Fruit fly (Drosophila melanogaster): ENCODE data around the gene CG43074.
A peak's percentile ranks its signal among the peaks of the same experiment; 100 is the strongest.

The CG43074 gene

DNA sequence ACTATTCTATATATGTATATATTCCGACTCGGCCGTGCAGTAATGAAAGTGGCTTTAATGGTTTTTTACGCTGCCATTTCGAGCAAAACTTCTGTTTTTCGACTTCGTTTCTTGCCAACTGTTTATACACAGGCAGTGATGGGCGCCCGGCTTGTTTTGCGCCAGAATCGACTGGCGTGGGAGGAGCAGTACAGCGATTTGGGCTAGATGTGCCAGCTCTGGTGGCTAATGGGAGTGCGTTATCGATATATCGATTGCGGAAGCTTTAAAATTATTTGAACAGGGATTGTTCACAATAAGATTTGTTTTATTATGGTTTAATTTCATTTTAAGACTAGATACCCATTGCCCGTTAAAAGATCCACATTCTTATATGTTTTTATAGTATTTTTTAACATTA is 13.3 kb downstream of the CG43074 start, which contains the start of gene CG14971 (continued):
- TF ChIP-seq Atf6 (GFP tag; IDR thresholded peaks at IDR 0.05) (peak; percentile 11; the same call in 1 of the 2 replicates), CG1529 (GFP tag; optimal IDR thresholded peaks at IDR 0.05) (no peak), NK7.1 (GFP tag; optimal IDR thresholded peaks at IDR 0.05) (no peak), Blimp-1 (GFP tag; optimal IDR thresholded peaks at IDR 0.05) (no peak), psq (GFP tag; optimal IDR thresholded peaks at IDR 0.05) (no peak), CG8359 (GFP tag; optimal IDR thresholded peaks at IDR 0.05; ENCODE audit: borderline replicate concordance) (no peak), HmgD (GFP tag; optimal IDR thresholded peaks at IDR 0.05) (peak; percentile 49), CG17568 (GFP tag; optimal IDR thresholded peaks at IDR 0.05) (no peak), CG1024 (GFP tag; IDR thresholded peaks at IDR 0.05) (no peak), CG17829 (tag; optimal IDR thresholded peaks at IDR 0.05) (peak; percentile 48), lab (GFP tag; optimal IDR thresholded peaks at IDR 0.05) (peak; percentile 56), CG42726 (GFP tag; IDR thresholded peaks at IDR 0.05; ENCODE audit: partially characterized antibody) (peak; percentile 77), tin (GFP tag; optimal IDR thresholded peaks at IDR 0.05) (no peak), Deaf1 (tag; optimal IDR thresholded peaks at IDR 0.05) (no peak), Vsx1 (GFP tag; optimal IDR thresholded peaks at IDR 0.05) (no peak), Bdp1 (GFP tag; optimal IDR thresholded peaks at IDR 0.05) (no peak), HHEX (GFP tag; optimal IDR thresholded peaks at IDR 0.05) (no peak), al (GFP tag; IDR thresholded peaks at IDR 0.05) (0 out of 2 replicates have a peak, but pooled peaks have one; percentile 24), ac (GFP tag; optimal IDR thresholded peaks at IDR 0.05) (no peak), CG33557 (GFP tag; optimal IDR thresholded peaks at IDR 0.05) (no peak), MTF-1 (GFP tag; optimal IDR thresholded peaks at IDR 0.05; ENCODE audit: borderline replicate concordance) (no peak), Camta (GFP tag; optimal IDR thresholded peaks at IDR 0.05) (peak; percentile 3), row (GFP tag; IDR thresholded peaks at IDR 0.05) (peak; percentile 96), ATbp (GFP tag; optimal IDR thresholded peaks at IDR 0.05) (no peak), CG12155 (GFP tag; optimal IDR thresholded peaks at IDR 0.05) (peak; percentile 3), ase (GFP tag; IDR thresholded peaks at IDR 0.05) (no peak), D19B (GFP tag; optimal IDR thresholded peaks at IDR 0.05) (no peak), vfl (GFP tag; optimal IDR thresholded peaks at IDR 0.05) (peak; percentile 48), chif (GFP tag; optimal IDR thresholded peaks at IDR 0.05) (peak in 1 of 2 experiments; percentile 14), CG9437 (GFP tag; optimal IDR thresholded peaks at IDR 0.05) (no peak), dimm (GFP tag; IDR thresholded peaks at IDR 0.05) (no peak), Hand (GFP tag; optimal IDR thresholded peaks at IDR 0.05) (no peak), knrl (GFP tag; IDR thresholded peaks at IDR 0.05; ENCODE audit: partially characterized antibody) (peak; percentile 82), Dref (GFP tag; IDR thresholded peaks at IDR 0.05) (peak; percentile 92), gfzf (GFP tag; optimal IDR thresholded peaks at IDR 0.05) (peak; percentile 44), CG6765 (GFP tag; optimal IDR thresholded peaks at IDR 0.05) (no peak), CG2120 (GFP tag; optimal IDR thresholded peaks at IDR 0.05) (peak; percentile 75), D (optimal IDR thresholded peaks at IDR 0.05) (no peak), D (GFP tag; optimal IDR thresholded peaks at IDR 0.05) (no peak), Atf3 (GFP tag; optimal IDR thresholded peaks at IDR 0.05) (no peak), nau (GFP tag; optimal IDR thresholded peaks at IDR 0.05) (no peak), ro (GFP tag; IDR thresholded peaks at IDR 0.05) (no peak), Dll (GFP tag; IDR thresholded peaks at IDR 0.05; ENCODE audit: partially characterized antibody) (peak; percentile 85), mirr (GFP tag; optimal IDR thresholded peaks at IDR 0.05) (peak; percentile 35), wor (GFP tag; IDR thresholded peaks at IDR 0.05) (no peak), MBD-R2 (GFP tag; IDR thresholded peaks at IDR 0.05) (peak; percentile 91), wek (GFP tag; optimal IDR thresholded peaks at IDR 0.05) (no peak), CG13123 (GFP tag; optimal IDR thresholded peaks at IDR 0.05) (no peak), CG17359 (tag; optimal IDR thresholded peaks at IDR 0.05) (no peak), Hey (tag; optimal IDR thresholded peaks at IDR 0.05) (no peak), Sox100B (GFP tag; optimal IDR thresholded peaks at IDR 0.05) (no peak)
